Fruit fly (Drosophila melanogaster) whole organism, embryonic: Measurements from ENCODE around the gene CG45493.
A peak's percentile ranks its signal among the peaks of the same experiment; 100 is the strongest.
"Not testable (repeated sequence)": the region's sequence is repeated elsewhere in the genome, so short reads cannot be mapped to it uniquely, and the experiment has no call there.

Source experiments
- CG11247 ChIP-seq: fragments of 200-800 bp; sonication (Bioruptor generic); IDR thresholded peaks from 2 replicates; pipeline ENCODE4 v1.3.6; 2022; ENCODE audit warnings: missing biosample characterization, missing genetic modification characterization
- CG12391 ChIP-seq: fragments of 200-800 bp; sonication (Bioruptor generic); optimal IDR thresholded peaks from 3 replicates; lab custom pipeline; 2018; ENCODE audit warnings: missing biosample characterization, mild to moderate bottlenecking, missing genetic modification characterization, moderate library complexity
- CG14667 ChIP-seq: fragments of 200-800 bp; sonication (Bioruptor generic); IDR thresholded peaks from 2 replicates; pipeline ENCODE4 v1.3.6; 2022; ENCODE audit warnings: missing biosample characterization, missing genetic modification characterization
- CG2129 ChIP-seq: fragments of 200-800 bp; sonication (Bioruptor generic); IDR thresholded peaks from 2 replicates; pipeline ENCODE4 v1.3.6; 2022; ENCODE audit warnings: missing biosample characterization, missing genetic modification characterization; ENCODE audit not compliant: partially characterized antibody
- CG2199 ChIP-seq: fragments of 200-800 bp; sonication (Bioruptor generic); IDR thresholded peaks from 3 replicates; pipeline ENCODE4 v1.3.6; 2022; ENCODE audit warnings: missing biosample characterization, missing genetic modification characterization
- CG3407 ChIP-seq: fragments of 200-800 bp; sonication (Bioruptor generic); optimal IDR thresholded peaks from 2 replicates; lab custom pipeline; 2018; ENCODE audit warnings: missing biosample characterization, mild to moderate bottlenecking, missing genetic modification characterization
- CG4424 ChIP-seq: fragments of 200-800 bp; sonication (Bioruptor generic); optimal IDR thresholded peaks from 3 replicates; lab custom pipeline; 2016; ENCODE audit warnings: missing biosample characterization, missing genetic modification characterization
- CG6791 ChIP-seq: fragments of 200-800 bp; sonication (Bioruptor generic); IDR thresholded peaks from 3 replicates; pipeline ENCODE4 v1.3.6; 2022; ENCODE audit warnings: missing biosample characterization, missing genetic modification characterization; ENCODE audit not compliant: partially characterized antibody
- Kr ChIP-seq: fragments of 200-800 bp; sonication (Bioruptor generic); optimal IDR thresholded peaks from 2 replicates; lab custom pipeline; 2017; ENCODE audit warnings: missing biosample characterization, mild to moderate bottlenecking, missing genetic modification characterization
- Neu2 ChIP-seq: fragments of 200-800 bp; sonication (Bioruptor generic); optimal IDR thresholded peaks from 3 replicates; lab custom pipeline; 2016; ENCODE audit warnings: missing biosample characterization, missing genetic modification characterization, borderline replicate concordance
- aop ChIP-seq: fragments of 200-800 bp; sonication (Bioruptor generic); IDR thresholded peaks from 2 replicates; pipeline ENCODE4 v1.3.6; 2022; ENCODE audit warnings: missing biosample characterization, missing genetic modification characterization
- cas ChIP-seq: fragments of 200-800 bp; sonication (Bioruptor generic); IDR thresholded peaks from 2 replicates; pipeline ENCODE4 v1.3.6; 2022; ENCODE audit warnings: missing biosample characterization, missing genetic modification characterization
- hth ChIP-seq: fragments of >200 bp; optimal IDR thresholded peaks from 2 replicates; lab custom pipeline; 2017; ENCODE audit warnings: inconsistent platforms
- kah ChIP-seq: fragments of 200-800 bp; sonication (Bioruptor generic); optimal IDR thresholded peaks from 2 replicates; lab custom pipeline; 2018; ENCODE audit warnings: missing biosample characterization, mild to moderate bottlenecking, missing genetic modification characterization
- ken ChIP-seq: fragments of 200-800 bp; sonication (Bioruptor generic); IDR thresholded peaks from 3 replicates; pipeline ENCODE4 v1.3.6; 2022; ENCODE audit warnings: missing biosample characterization, missing genetic modification characterization
- mld ChIP-seq: fragments of 200-800 bp; sonication (Bioruptor generic); IDR thresholded peaks from 3 replicates; pipeline ENCODE4 v1.3.6; 2022; ENCODE audit warnings: missing biosample characterization, missing genetic modification characterization; ENCODE audit not compliant: partially characterized antibody
- sens ChIP-seq: fragments of 200-800 bp; sonication (Bioruptor generic); peaks from one replicate; lab custom pipeline; 2016; ENCODE audit warnings: missing biosample characterization, missing genetic modification characterization
- stwl ChIP-seq: fragments of 200-800 bp; sonication (Bioruptor generic); optimal IDR thresholded peaks from 3 replicates; lab custom pipeline; 2018; ENCODE audit warnings: missing biosample characterization, mild to moderate bottlenecking, missing genetic modification characterization, moderate library complexity
- yki ChIP-seq: fragments of >200 bp; optimal IDR thresholded peaks from 3 replicates; lab custom pipeline; 2018

CG45493 gene

DNA sequence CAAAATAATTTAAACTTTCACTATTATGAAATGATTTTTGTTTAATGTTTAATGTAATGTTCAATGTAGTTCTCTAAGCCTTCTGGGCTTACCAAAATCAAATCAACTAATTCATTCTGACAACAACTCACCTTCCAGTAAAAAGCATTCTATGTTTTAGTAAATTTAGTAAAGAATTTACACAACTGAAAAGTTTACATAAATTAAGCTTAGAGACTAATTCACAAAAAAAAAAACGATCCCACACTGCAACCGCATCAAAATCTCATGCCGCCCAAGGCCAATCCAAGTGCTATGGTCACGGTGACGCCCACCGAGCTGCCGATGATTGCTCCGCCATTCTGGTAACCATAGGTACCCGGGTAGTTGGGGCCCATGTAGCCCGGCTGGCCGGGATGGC is 9.8 kb downstream of the CG45493 start, which contains the start of gene CG45491:
Gene CG45491, minus strand, starts transcription at position 101 of the 400 bp plus-strand sequence.
- TF ChIP-seq Neu2 (GFP tag; lab: Kevin White, UChicago); CG12391; mld (GFP tag; lab: Robert Waterston, UW): not testable (repeated sequence)

- TF ChIP-seq CG2199 (GFP tag; lab: Robert Waterston, UW); CG2129 (GFP tag; lab: Robert Waterston, UW); aop: not testable (repeated sequence)
Measured at dm6 chrX:19934194-19934593, 14.5 kb downstream of the CG45493 start, which contains the start of gene CG45490. CG45490 (minus strand) TSS chrX:19934294.

DNA sequence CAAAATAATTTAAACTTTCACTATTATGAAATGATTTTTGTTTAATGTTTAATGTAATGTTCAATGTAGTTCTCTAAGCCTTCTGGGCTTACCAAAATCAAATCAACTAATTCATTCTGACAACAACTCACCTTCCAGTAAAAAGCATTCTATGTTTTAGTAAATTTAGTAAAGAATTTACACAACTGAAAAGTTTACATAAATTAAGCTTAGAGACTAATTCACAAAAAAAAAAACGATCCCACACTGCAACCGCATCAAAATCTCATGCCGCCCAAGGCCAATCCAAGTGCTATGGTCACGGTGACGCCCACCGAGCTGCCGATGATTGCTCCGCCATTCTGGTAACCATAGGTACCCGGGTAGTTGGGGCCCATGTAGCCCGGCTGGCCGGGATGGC is 19.6 kb downstream of the CG45493 start, which contains the start of gene CG45489:
Gene CG45489, minus strand, starts transcription at position 101 of the 400 bp plus-strand sequence.
- not testable (repeated sequence) for TF ChIP-seq CG6791 (GFP tag; lab: Robert Waterston, UW); yki (lab: Kevin White, UChicago); Kr (GFP tag; lab: Kevin White, UChicago)

dm6 chrX:19920335-19920734 is 28.3 kb downstream of the CG45493 start, which contains the start of gene CG45488:
CG45488 (minus strand) TSS chrX:19920435.
- not testable (repeated sequence) for TF ChIP-seq CG2129 (GFP tag; lab: Robert Waterston, UW); CG4424 (GFP tag; lab: Kevin White, UChicago); CG11247 (GFP tag; lab: Robert Waterston, UW)

- TF ChIP-seq CG14667 (GFP tag; lab: Robert Waterston, UW); sens (GFP tag; lab: Kevin White, UChicago); kah (GFP tag; lab: Kevin White, UChicago): not testable (repeated sequence)
Measured at dm6 chrX:19915181-19915580, 33.5 kb downstream of the CG45493 start, which contains the start of gene CG45487. CG45487 (minus strand) TSS chrX:19915281.

DNA sequence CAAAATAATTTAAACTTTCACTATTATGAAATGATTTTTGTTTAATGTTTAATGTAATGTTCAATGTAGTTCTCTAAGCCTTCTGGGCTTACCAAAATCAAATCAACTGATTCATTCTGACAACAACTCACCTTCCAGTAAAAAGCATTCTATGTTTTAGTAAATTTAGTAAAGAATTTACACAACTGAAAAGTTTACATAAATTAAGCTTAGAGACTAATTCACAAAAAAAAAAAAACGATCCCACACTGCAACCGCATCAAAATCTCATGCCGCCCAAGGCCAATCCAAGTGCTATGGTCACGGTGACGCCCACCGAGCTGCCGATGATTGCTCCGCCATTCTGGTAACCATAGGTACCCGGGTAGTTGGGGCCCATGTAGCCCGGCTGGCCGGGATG is 38.7 kb downstream of the CG45493 start, which contains the start of gene CG45486:
Gene CG45486, minus strand, starts transcription at position 101 of the 400 bp plus-strand sequence.
- not testable (repeated sequence) for TF ChIP-seq hth (lab: Kevin White, UChicago); cas (GFP tag; lab: Robert Waterston, UW); stwl (tag; lab: Kevin White, UChicago)

dm6 chrX:19899978-19900377 is 48.7 kb downstream of the CG45493 start:
- TF ChIP-seq CG3407: peak; percentile 84
- TF ChIP-seq ken (GFP tag; lab: Robert Waterston, UW): no peak
- TF ChIP-seq, all 482 proteins: peak for 1
